Fruit fly (Drosophila melanogaster) whole organism, adult: ENCODE data around the gene Mettl5.

Experiments
- CG33017 ChIP-seq: fragments of 200-800 bp; sonication (Bioruptor generic); optimal IDR thresholded peaks from 2 replicates; lab custom pipeline; 2018; ENCODE audit warnings: missing biosample characterization, mild to moderate bottlenecking, missing genetic modification characterization, moderate library complexity
- bab1 ChIP-seq: fragments of 200-800 bp; sonication (Bioruptor generic); optimal IDR thresholded peaks from 3 replicates; lab custom pipeline; 2019; ENCODE audit warnings: missing biosample characterization, mild to moderate bottlenecking, missing genetic modification characterization, moderate library complexity
- kay ChIP-seq: fragments of 200-800 bp; sonication (Bioruptor generic); peaks from one replicate; lab custom pipeline; 2016; ENCODE audit warnings: missing biosample characterization, missing genetic modification characterization, borderline replicate concordance

dm6 chr3L:19263480-19264140 lies at the start of gene Mettl5, which contains the start of gene CG42374:
- no peak for TF ChIP-seq CG33017
- no peak for TF ChIP-seq bab1 (GFP tag; lab: Kevin White, UChicago)
- TF ChIP-seq kay (GFP tag; lab: Kevin White, UChicago), result no peak
